Fruit fly (Drosophila melanogaster): Measurements from ENCODE around the gene CG32808.

- TF ChIP-seq cic (GFP tag; optimal IDR thresholded peaks at IDR 0.05), result peak; percentile 51
- peak in 1 of 2 experiments; percentile 30 for TF ChIP-seq cnc (optimal IDR thresholded peaks at IDR 0.05)
- no peak for TF ChIP-seq ovo (GFP tag; optimal IDR thresholded peaks at IDR 0.05)
- no peak for TF ChIP-seq CG11617 (GFP tag; optimal IDR thresholded peaks at IDR 0.05)
- TF ChIP-seq kay (GFP tag; ENCODE audit: borderline replicate concordance), result no peak
These were observed 10.8 kb upstream of the CG32808 start for dm6 chrX:1480426-1480825.

Measured in whole organism, adult.